Worm (Caenorhabditis elegans) whole organism, L4/young adult: ENCODE results near the gene Y116A8C.465.

ENCODE experiments used
- W03F9.2 ChIP-seq: fragments of 150-350 bp; optimal IDR thresholded peaks from 2 replicates; lab custom pipeline; 2014; ENCODE audit warnings: missing biosample characterization, missing genetic modification characterization
- dao-5 ChIP-seq: sonication (generic microtip); optimal IDR thresholded peaks from 2 replicates; lab custom pipeline; 2016; ENCODE audit warnings: missing genotype, missing genetic modification characterization, moderate library complexity, missing compliant biosample characterization
- him-1 ChIP-seq: sonication (generic microtip); optimal IDR thresholded peaks from 2 replicates; lab custom pipeline; 2016; ENCODE audit warnings: missing genotype, missing genetic modification reagents, missing genetic modification characterization, missing compliant biosample characterization

- TF ChIP-seq W03F9.2 (tag; lab: Kevin White, UChicago) (no peak), him-1 (tag; lab: Kevin White, UChicago) (no peak), dao-5 (tag; lab: Kevin White, UChicago) (no peak)
Observed at ce11 chrIV:17078649-17079048, 13.6 kb downstream of the Y116A8C.465 start, which contains the start of gene Y116A8C.25.
